Fruit fly (Drosophila melanogaster) whole organism, embryonic: ENCODE data around the gene CG14440.

Experiments
- Adf1 ChIP-seq: fragments of 200-800 bp; sonication (Bioruptor generic); IDR thresholded peaks from 2 replicates; pipeline ENCODE4 v1.3.6; 2022; ENCODE audit warnings: missing biosample characterization, missing genetic modification characterization
- Asciz ChIP-seq: fragments of 200-800 bp; sonication (Bioruptor generic); optimal IDR thresholded peaks from 2 replicates; lab custom pipeline; 2017; ENCODE audit warnings: missing biosample characterization, mild to moderate bottlenecking, missing genetic modification characterization, missing genetic modification reagents
- BtbVII ChIP-seq: fragments of 200-800 bp; sonication (Bioruptor generic); optimal IDR thresholded peaks from 3 replicates; lab custom pipeline; 2017; ENCODE audit warnings: missing biosample characterization, mild to moderate bottlenecking, missing genetic modification characterization
- CG10462 ChIP-seq: fragments of 200-800 bp; sonication (Bioruptor generic); optimal IDR thresholded peaks from 2 replicates; lab custom pipeline; 2016; ENCODE audit warnings: missing biosample characterization, missing genetic modification characterization
- CG13287 ChIP-seq: fragments of 200-800 bp; sonication (Bioruptor generic); IDR thresholded peaks from 2 replicates; pipeline ENCODE4 v1.3.6; 2022; ENCODE audit warnings: missing biosample characterization, missing genetic modification characterization; ENCODE audit not compliant: partially characterized antibody
- CG14441 ChIP-seq: fragments of 200-800 bp; sonication (Bioruptor generic); IDR thresholded peaks from 2 replicates; pipeline ENCODE4 v1.3.6; 2022; ENCODE audit warnings: missing biosample characterization, missing genetic modification characterization
- CG14860 ChIP-seq: fragments of 200-800 bp; sonication (Bioruptor generic); IDR thresholded peaks from 3 replicates; pipeline ENCODE4 v1.3.6; 2022; ENCODE audit warnings: missing biosample characterization, missing genetic modification characterization; ENCODE audit not compliant: partially characterized antibody
- CG17912 ChIP-seq: fragments of 200-800 bp; sonication (Bioruptor generic); optimal IDR thresholded peaks from 2 replicates; lab custom pipeline; 2018; ENCODE audit warnings: missing biosample characterization, mild to moderate bottlenecking, missing genetic modification characterization
- CG2199 ChIP-seq: fragments of 200-800 bp; sonication (Bioruptor generic); IDR thresholded peaks from 3 replicates; pipeline ENCODE4 v1.3.6; 2022; ENCODE audit warnings: missing biosample characterization, missing genetic modification characterization
- CG3163 ChIP-seq: fragments of 200-800 bp; sonication (Bioruptor generic); optimal IDR thresholded peaks from 3 replicates; lab custom pipeline; 2016; ENCODE audit warnings: missing biosample characterization, missing genetic modification characterization
- CG34376 ChIP-seq: fragments of 200-800 bp; sonication (Bioruptor generic); optimal IDR thresholded peaks from 2 replicates; lab custom pipeline; 2018; ENCODE audit warnings: missing biosample characterization, mild to moderate bottlenecking, missing genetic modification characterization
- CG5180 ChIP-seq: fragments of 200-800 bp; sonication (Bioruptor generic); optimal IDR thresholded peaks from 3 replicates; lab custom pipeline; 2017; ENCODE audit warnings: missing biosample characterization, missing genetic modification characterization, mild to moderate bottlenecking, moderate library complexity, missing genetic modification reagents
- CG8924 ChIP-seq: fragments of 200-800 bp; optimal IDR thresholded peaks from 3 replicates; lab custom pipeline; 2019; ENCODE audit warnings: missing biosample characterization, mild to moderate bottlenecking, missing genetic modification characterization, moderate library complexity
- CkIIα-i1 ChIP-seq: fragments of 200-800 bp; sonication (Bioruptor generic); IDR thresholded peaks from 2 replicates; pipeline ENCODE4 v1.3.6; 2022; ENCODE audit warnings: missing biosample characterization, missing genetic modification characterization
- CrebB ChIP-seq: fragments of 200-800 bp; sonication (Bioruptor generic); optimal IDR thresholded peaks from 3 replicates; lab custom pipeline; 2018; ENCODE audit warnings: missing biosample characterization, mild to moderate bottlenecking, missing genetic modification characterization
- Elba2 ChIP-seq: fragments of 200-800 bp; sonication (Bioruptor generic); optimal IDR thresholded peaks from 3 replicates; lab custom pipeline; 2016; ENCODE audit warnings: missing biosample characterization, missing genetic modification characterization
- Fer1 ChIP-seq: fragments of 200-800 bp; sonication (Bioruptor generic); optimal IDR thresholded peaks from 2 replicates; lab custom pipeline; 2017; ENCODE audit warnings: missing biosample characterization, mild to moderate bottlenecking, missing genetic modification characterization
- GATAe ChIP-seq: fragments of 200-800 bp; sonication (Bioruptor generic); conservative IDR thresholded peaks from 2 replicates; pipeline ENCODE4 v1.3.6; 2022; ENCODE audit warnings: missing biosample characterization, missing genetic modification characterization
- Hr51 ChIP-seq, 2 experiments: fragments of 200-800 bp; sonication (Bioruptor generic); optimal IDR thresholded peaks; 2 replicates in 1 of 2; 3 replicates in 1 of 2; lab custom pipeline; 2016 to 2018; ENCODE audit warnings: missing biosample characterization in 2 of 2, missing genetic modification characterization in 2 of 2, mild to moderate bottlenecking in 1 of 2, moderate library complexity in 1 of 2
- Mad ChIP-seq: fragments of 200-800 bp; sonication (Bioruptor generic); optimal IDR thresholded peaks from 2 replicates; lab custom pipeline; 2016; ENCODE audit warnings: missing biosample characterization, missing genetic modification characterization
- Oli ChIP-seq: fragments of 200-800 bp; sonication (Bioruptor generic); optimal IDR thresholded peaks from 2 replicates; lab custom pipeline; 2018; ENCODE audit warnings: missing biosample characterization, mild to moderate bottlenecking, missing genetic modification characterization, moderate library complexity
- Pdp1 ChIP-seq, 2 experiments: fragments of 200-800 bp; sonication (Bioruptor generic); optimal IDR thresholded peaks; 3 replicates each; lab custom pipeline; 2016; ENCODE audit warnings: missing biosample characterization in 2 of 2, missing genetic modification characterization in 2 of 2, mild to moderate bottlenecking in 1 of 2, moderate library complexity in 1 of 2
- Poxn ChIP-seq: fragments of 200-800 bp; sonication (Bioruptor generic); IDR thresholded peaks from 2 replicates; pipeline ENCODE4 v1.3.6; 2022; ENCODE audit warnings: missing biosample characterization, missing genetic modification characterization
- Scr ChIP-seq: fragments of 200-800 bp; sonication (Bioruptor generic); IDR thresholded peaks from 2 replicates; pipeline ENCODE4 v1.3.6; 2022; ENCODE audit warnings: missing biosample characterization, missing genetic modification characterization; ENCODE audit not compliant: partially characterized antibody
- Sox100B ChIP-seq: fragments of 200-800 bp; sonication (Bioruptor generic); optimal IDR thresholded peaks from 3 replicates; lab custom pipeline; 2018; ENCODE audit warnings: missing biosample characterization, mild to moderate bottlenecking, missing genetic modification characterization
- Usf ChIP-seq: fragments of 200-800 bp; sonication (Bioruptor generic); optimal IDR thresholded peaks from 2 replicates; lab custom pipeline; 2017; ENCODE audit warnings: missing genotype, missing biosample characterization, missing genetic modification characterization
- ase ChIP-seq: fragments of 200-800 bp; sonication (Bioruptor generic); IDR thresholded peaks from 3 replicates; pipeline ENCODE4 v1.3.6; 2022; ENCODE audit warnings: missing biosample characterization, missing genetic modification characterization
- caup ChIP-seq: fragments of 200-800 bp; sonication (Bioruptor generic); optimal IDR thresholded peaks from 3 replicates; lab custom pipeline; 2017; ENCODE audit warnings: missing biosample characterization, mild to moderate bottlenecking, missing genetic modification characterization, moderate library complexity; ENCODE audit not compliant: severe bottlenecking
- cg ChIP-seq: fragments of 200-800 bp; sonication (Bioruptor generic); optimal IDR thresholded peaks from 3 replicates; lab custom pipeline; 2019; ENCODE audit warnings: missing biosample characterization, mild to moderate bottlenecking, missing genetic modification characterization, moderate library complexity
- chinmo ChIP-seq: fragments of 200-800 bp; sonication (Bioruptor generic); IDR thresholded peaks from 4 replicates; pipeline ENCODE4 v1.3.6; 2022; ENCODE audit warnings: missing biosample characterization, missing genetic modification characterization; ENCODE audit not compliant: partially characterized antibody
- dmrt99B ChIP-seq: fragments of 200-800 bp; sonication (Bioruptor generic); optimal IDR thresholded peaks from 2 replicates; lab custom pipeline; 2018; ENCODE audit warnings: missing biosample characterization, mild to moderate bottlenecking, missing genetic modification characterization, moderate library complexity
- ems ChIP-seq: fragments of 200-800 bp; sonication (Bioruptor generic); optimal IDR thresholded peaks from 3 replicates; lab custom pipeline; 2016; ENCODE audit warnings: missing biosample characterization, missing genetic modification characterization
- ewg ChIP-seq: fragments of 200-800 bp; sonication (Bioruptor generic); optimal IDR thresholded peaks from 3 replicates; lab custom pipeline; 2017; ENCODE audit warnings: mild to moderate bottlenecking, missing biosample characterization, missing genetic modification reagents, missing genetic modification characterization
- gcm2 ChIP-seq: fragments of 200-800 bp; sonication (Bioruptor generic); optimal IDR thresholded peaks from 2 replicates; lab custom pipeline; 2016; ENCODE audit warnings: missing biosample characterization, missing genetic modification characterization
- grn ChIP-seq: fragments of 200-800 bp; sonication (Bioruptor generic); optimal IDR thresholded peaks from 3 replicates; lab custom pipeline; 2017; ENCODE audit warnings: missing biosample characterization, missing genetic modification characterization
- gro ChIP-seq: fragments of 200-800 bp; sonication (Bioruptor generic); optimal IDR thresholded peaks from 2 replicates; lab custom pipeline; 2016; ENCODE audit warnings: missing biosample characterization, missing genetic modification characterization
- gsb ChIP-seq: fragments of 200-800 bp; sonication (Bioruptor generic); IDR thresholded peaks from 2 replicates; pipeline ENCODE4 v1.3.6; 2022; ENCODE audit warnings: missing biosample characterization, missing genetic modification characterization
- h ChIP-seq: fragments of >200 bp; optimal IDR thresholded peaks from 2 replicates; lab custom pipeline; 2017
- insv ChIP-seq, 2 experiments: fragments of 200-800 bp; sonication (Bioruptor generic); optimal IDR thresholded peaks; 3 replicates each; lab custom pipeline; 2016 to 2018; ENCODE audit warnings: missing biosample characterization in 2 of 2, missing genetic modification characterization in 2 of 2
- p53 ChIP-seq: fragments of 200-800 bp; sonication (Bioruptor generic); optimal IDR thresholded peaks from 2 replicates; lab custom pipeline; 2016; ENCODE audit warnings: missing biosample characterization, missing genetic modification characterization
- pros ChIP-seq: fragments of 200-800 bp; sonication (Bioruptor generic); optimal IDR thresholded peaks from 3 replicates; lab custom pipeline; 2019; ENCODE audit warnings: missing biosample characterization, mild to moderate bottlenecking, missing genetic modification characterization, moderate library complexity
- salm ChIP-seq: fragments of 200-800 bp; sonication (Bioruptor generic); optimal IDR thresholded peaks from 2 replicates; lab custom pipeline; 2018; ENCODE audit warnings: missing biosample characterization, mild to moderate bottlenecking, missing genetic modification characterization
- sens ChIP-seq: fragments of 200-800 bp; sonication (Bioruptor generic); peaks from one replicate; lab custom pipeline; 2016; ENCODE audit warnings: missing biosample characterization, missing genetic modification characterization
- tll ChIP-seq, 2 experiments: fragments of 200-800 bp in 1 of 2; fragments of >200 bp in 1 of 2; sonication (Bioruptor generic) in 1 of 2; optimal IDR thresholded peaks; 2 replicates each; lab custom pipeline; 2017 to 2019; ENCODE audit warnings: missing biosample characterization in 2 of 2, missing genetic modification characterization in 2 of 2, mild to moderate bottlenecking in 1 of 2, moderate library complexity in 1 of 2
- vvl ChIP-seq: fragments of 200-800 bp; sonication (Bioruptor generic); IDR thresholded peaks from 2 replicates; pipeline ENCODE4 v1.3.6; 2022; ENCODE audit warnings: missing biosample characterization, missing genetic modification characterization
- yki ChIP-seq: fragments of >200 bp; optimal IDR thresholded peaks from 3 replicates; lab custom pipeline; 2018
- zen ChIP-seq: fragments of 200-800 bp; sonication (Bioruptor generic); optimal IDR thresholded peaks from 3 replicates; lab custom pipeline; 2018; ENCODE audit warnings: missing biosample characterization, mild to moderate bottlenecking, missing genetic modification characterization, moderate library complexity

CG14440 gene

DNA sequence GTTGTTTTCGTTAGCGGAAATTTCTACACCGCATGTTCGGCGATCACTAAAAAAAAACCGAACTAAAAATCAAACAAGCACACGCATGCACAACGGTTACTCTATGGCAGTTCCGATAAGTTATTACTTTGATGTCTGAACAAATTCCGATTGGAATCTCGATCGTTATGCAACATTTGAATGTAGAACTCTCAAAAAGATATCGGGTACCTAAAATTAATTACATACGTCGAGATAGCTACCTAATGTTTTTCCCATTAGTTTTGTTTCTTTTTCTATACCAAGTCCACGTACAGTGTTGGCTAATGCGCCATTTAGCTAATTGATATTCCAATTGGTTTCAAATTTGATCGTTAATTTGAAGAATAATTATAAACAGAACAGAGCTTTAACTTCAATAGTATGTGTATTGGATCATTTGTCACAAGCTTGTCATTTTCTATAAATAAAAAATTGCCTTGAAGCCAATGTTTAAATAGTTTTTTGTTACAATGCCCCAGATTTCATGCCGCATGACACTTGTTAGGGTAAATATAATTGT is 2.7 kb upstream of the CG14440 start:
- peak in 1 of 2 experiments; percentile 89 for TF ChIP-seq insv (GFP tag; optimal IDR thresholded peaks at IDR 0.05; lab: Kevin White, UChicago)
- peak; percentile 4 for TF ChIP-seq zen (tag; lab: Kevin White, UChicago)
- peak; percentile 86 for TF ChIP-seq Elba2 (GFP tag; lab: Kevin White, UChicago)
- peak in 1 of 2 experiments; percentile 86 for TF ChIP-seq Pdp1 (GFP tag; optimal IDR thresholded peaks at IDR 0.05; lab: Kevin White, UChicago)
- TF ChIP-seq grn (GFP tag; lab: Kevin White, UChicago): peak; percentile 30
- TF ChIP-seq CG14441 (GFP tag; lab: Robert Waterston, UW): no peak
- TF ChIP-seq p53 (GFP tag; lab: Kevin White, UChicago): peak; percentile 58
- TF ChIP-seq CG14860 (GFP tag; lab: Robert Waterston, UW): no peak
- no peak for TF ChIP-seq ase
- no peak for TF ChIP-seq GATAe (GFP tag; lab: Robert Waterston, UW)

DNA sequence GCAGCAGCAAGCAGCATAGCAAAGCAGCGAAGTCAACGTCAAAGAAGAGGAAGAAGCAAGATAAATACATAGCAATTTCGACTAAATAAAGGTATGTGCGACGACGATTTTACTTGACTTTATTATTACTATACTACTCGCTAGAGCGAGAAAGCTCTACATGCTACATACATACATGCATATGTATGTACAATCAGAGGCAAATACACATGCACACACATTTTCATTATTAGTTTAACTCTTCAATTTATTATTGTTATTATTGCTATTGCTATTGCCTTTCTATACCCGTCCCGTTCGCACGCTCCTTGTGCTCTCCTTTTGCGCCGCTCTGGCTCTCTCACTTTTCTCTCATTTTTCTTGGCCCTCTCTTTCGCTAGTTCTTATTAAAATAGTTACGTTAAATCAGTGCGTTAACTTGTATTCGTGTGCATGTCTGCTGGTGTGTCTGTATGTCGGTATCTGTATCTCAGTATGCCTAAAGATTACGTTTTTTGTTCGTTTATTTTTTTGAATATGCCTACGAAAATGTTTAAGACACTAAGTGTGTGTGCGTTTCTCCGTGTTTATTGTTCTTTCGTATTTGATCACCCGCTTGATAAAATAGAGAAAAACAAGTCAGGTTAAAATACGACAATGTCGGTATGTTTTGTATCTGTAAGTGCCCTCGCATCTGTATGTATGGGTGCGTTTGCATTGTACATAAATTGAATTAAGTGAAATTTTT is 2.1 kb upstream of the CG14440 start:
- TF ChIP-seq CG14441 (GFP tag; lab: Robert Waterston, UW) (peak; percentile 54), salm (tag; lab: Kevin White, UChicago) (peak; percentile 20), CG13287 (peak; percentile 5; the same call in 1 of the 2 replicates), Oli (no peak), Fer1 (GFP tag; lab: Kevin White, UChicago) (peak; percentile 6), Adf1 (GFP tag; lab: Robert Waterston, UW) (peak; percentile 90), CrebB (tag; lab: Kevin White, UChicago) (no peak), ewg (no peak), ems (GFP tag; lab: Kevin White, UChicago) (no peak), tll (GFP tag; optimal IDR thresholded peaks at IDR 0.05; lab: Kevin White, UChicago) (peak in 1 of 2 experiments; percentile 24), h (lab: Kevin White, UChicago) (no peak), chinmo (GFP tag; lab: Robert Waterston, UW) (0 out of 4 replicates have a peak, but pooled peaks have one; percentile 65), CG2199 (GFP tag; lab: Robert Waterston, UW) (peak; percentile 45; the same call in 1 of the 3 replicates), BtbVII (GFP tag; lab: Kevin White, UChicago) (peak; percentile 24), pros (GFP tag; lab: Kevin White, UChicago) (peak; percentile 53), CkIIα-i1 (no peak), gro (GFP tag; lab: Kevin White, UChicago) (peak; percentile 6), Usf (GFP tag; lab: Kevin White, UChicago) (no peak), yki (peak; percentile 37), CG17912 (no peak), caup (GFP tag; lab: Kevin White, UChicago) (peak; percentile 28), CG10462 (GFP tag; lab: Kevin White, UChicago) (no peak), Scr (GFP tag; lab: Robert Waterston, UW) (no peak), dmrt99B (tag; lab: Kevin White, UChicago) (no peak), vvl (GFP tag; lab: Robert Waterston, UW) (0 out of 2 replicates have a peak, but pooled peaks have one; percentile 13), Mad (no peak), cg (GFP tag; lab: Kevin White, UChicago) (peak; percentile 75), Sox100B (GFP tag; lab: Kevin White, UChicago) (no peak), CG3163 (GFP tag; lab: Kevin White, UChicago) (no peak), Poxn (GFP tag; lab: Robert Waterston, UW) (no peak), Hr51 (GFP tag; optimal IDR thresholded peaks at IDR 0.05; lab: Kevin White, UChicago) (no peak), sens (GFP tag; lab: Kevin White, UChicago) (peak; percentile 74), CG5180 (GFP tag; lab: Kevin White, UChicago) (no peak), gcm2 (GFP tag; lab: Kevin White, UChicago) (no peak), CG34376 (GFP tag; lab: Kevin White, UChicago) (peak; percentile 62), Asciz (GFP tag; lab: Kevin White, UChicago) (peak; percentile 38), gsb (no peak), CG8924 (tag; lab: Kevin White, UChicago) (peak; percentile 71)
